Worm (Caenorhabditis elegans) whole organism, young adult: ENCODE measurements around the gene F41F3.3.

Source experiments
- B0035.1 ChIP-seq: sonication (generic microtip); optimal IDR thresholded peaks from 2 replicates; lab custom pipeline; 2016; ENCODE audit warnings: missing genetic modification characterization, mild to moderate bottlenecking, missing compliant biosample characterization, missing genotype, missing genetic modification reagents
- B0336.3 ChIP-seq: fragments of 200-800 bp; sonication (Bioruptor generic); IDR thresholded peaks from 2 replicates; pipeline ENCODE4 v1.3.6; 2022; ENCODE audit warnings: missing genetic modification characterization, missing compliant biosample characterization
- C06A6.2 ChIP-seq: fragments of 200-800 bp; sonication (Bioruptor generic); conservative IDR thresholded peaks from 2 replicates; pipeline ENCODE4 v1.3.6; 2022; ENCODE audit warnings: missing genetic modification characterization, missing compliant biosample characterization
- F23B12.7 ChIP-seq: sonication (generic microtip); optimal IDR thresholded peaks from 2 replicates; lab custom pipeline; 2017; ENCODE audit warnings: missing genetic modification characterization, mild to moderate bottlenecking, missing compliant biosample characterization, antibody characterized with exemption, moderate library complexity; ENCODE audit not compliant: insufficient read depth
- F55B11.4 ChIP-seq: sonication (generic microtip); optimal IDR thresholded peaks from 2 replicates; lab custom pipeline; 2016; ENCODE audit warnings: missing compliant biosample characterization, missing genetic modification characterization, borderline replicate concordance; ENCODE audit not compliant: insufficient read depth
- Y53G8AR.9 ChIP-seq: fragments of 200-800 bp; sonication (Bioruptor generic); conservative IDR thresholded peaks from 2 replicates; pipeline ENCODE4 v1.3.6; 2022; ENCODE audit warnings: missing genetic modification reagents, missing genetic modification characterization, missing compliant biosample characterization
- Y56A3A.18 ChIP-seq: fragments of 200-800 bp; sonication (Bioruptor generic); IDR thresholded peaks from 2 replicates; pipeline ENCODE4 v1.3.6; 2022; ENCODE audit warnings: missing genetic modification reagents, missing genetic modification characterization, missing compliant biosample characterization
- Y79H2A.3 ChIP-seq: fragments of 200-800 bp; sonication (Bioruptor generic); conservative IDR thresholded peaks from 2 replicates; pipeline ENCODE4 v1.3.6; 2022; ENCODE audit warnings: missing genetic modification reagents, missing genetic modification characterization, missing compliant biosample characterization
- ama-1 ChIP-seq, 3 experiments: fragments of 150-350 bp in 1 of 3; sonication (generic microtip) in 2 of 3; optimal IDR thresholded peaks; 2 replicates each; lab custom pipeline; 2014 to 2018; ENCODE audit warnings: missing biosample characterization in 2 of 3, missing genetic modification characterization in 2 of 3, missing genetic modification reagents in 2 of 3
- attf-3 ChIP-seq: fragments of 200-800 bp; sonication (Bioruptor generic); conservative IDR thresholded peaks from 2 replicates; pipeline ENCODE4 v1.3.6; 2022; ENCODE audit warnings: missing genetic modification reagents, missing genetic modification characterization, missing compliant biosample characterization
- attf-5 ChIP-seq: fragments of 200-800 bp; sonication (Bioruptor generic); optimal IDR thresholded peaks from 2 replicates; lab custom pipeline; 2018; ENCODE audit warnings: mild to moderate bottlenecking, missing genetic modification characterization, missing compliant biosample characterization
- attf-6 ChIP-seq: fragments of 200-800 bp; sonication (Bioruptor generic); IDR thresholded peaks from 2 replicates; pipeline ENCODE4 v1.3.6; 2022; ENCODE audit warnings: missing genetic modification reagents, missing genetic modification characterization, missing compliant biosample characterization
- ccch-3 ChIP-seq: fragments of 200-800 bp; sonication (Bioruptor generic); optimal IDR thresholded peaks from 2 replicates; lab custom pipeline; 2018; ENCODE audit warnings: mild to moderate bottlenecking, missing genetic modification characterization, missing compliant biosample characterization
- cebp-2 ChIP-seq: fragments of 200-800 bp; sonication (Bioruptor generic); IDR thresholded peaks from 2 replicates; pipeline ENCODE4 v1.3.6; 2022; ENCODE audit warnings: missing genetic modification characterization, missing compliant biosample characterization
- ceh-100 ChIP-seq: fragments of 200-800 bp; sonication (Bioruptor generic); IDR thresholded peaks from 2 replicates; pipeline ENCODE4 v1.3.6; 2022; ENCODE audit warnings: missing genetic modification reagents, missing genetic modification characterization, missing compliant biosample characterization
- egl-18 ChIP-seq: fragments of 200-800 bp; sonication (Bioruptor generic); IDR thresholded peaks from 2 replicates; pipeline ENCODE4 v1.3.6; 2022; ENCODE audit warnings: missing genetic modification reagents, missing genetic modification characterization, missing compliant biosample characterization
- egl-44 ChIP-seq: fragments of 200-800 bp; sonication (Bioruptor generic); IDR thresholded peaks from 2 replicates; pipeline ENCODE4 v1.3.6; 2022; ENCODE audit warnings: missing genetic modification reagents, missing genetic modification characterization, missing compliant biosample characterization
- egrh-3 ChIP-seq: fragments of 200-800 bp; sonication (Bioruptor generic); IDR thresholded peaks from 2 replicates; pipeline ENCODE4 v1.3.6; 2022; ENCODE audit warnings: missing genetic modification reagents, missing genetic modification characterization, missing compliant biosample characterization
- let-607 ChIP-seq, 2 experiments: fragments of 200-800 bp in 1 of 2; sonication (Bioruptor generic) in 1 of 2; sonication (generic microtip) in 1 of 2; optimal IDR thresholded peaks; 2 replicates each; lab custom pipeline; 2016 to 2018; ENCODE audit warnings: mild to moderate bottlenecking in 2 of 2, missing compliant biosample characterization in 2 of 2, missing genetic modification characterization in 2 of 2, moderate library complexity in 2 of 2, missing genotype in 1 of 2
- lin-35 ChIP-seq, 3 experiments: fragments of 150-350 bp in 2 of 3; sonication (generic microtip) in 1 of 3; optimal IDR thresholded peaks; 2 replicates each; lab custom pipeline; 2014 to 2018; ENCODE audit warnings: missing biosample characterization in 3 of 3, missing genetic modification characterization in 3 of 3, missing genetic modification reagents in 3 of 3
- lin-54 ChIP-seq: fragments of 200-800 bp; sonication (Bioruptor generic); optimal IDR thresholded peaks from 2 replicates; lab custom pipeline; 2018; ENCODE audit warnings: mild to moderate bottlenecking, missing genetic modification characterization, missing compliant biosample characterization
- madf-3 ChIP-seq: fragments of 200-800 bp; sonication (Bioruptor generic); IDR thresholded peaks from 2 replicates; pipeline ENCODE4 v1.3.6; 2022; ENCODE audit warnings: missing genetic modification reagents, missing genetic modification characterization, missing compliant biosample characterization
- madf-6 ChIP-seq: fragments of 200-800 bp; sonication (Bioruptor generic); IDR thresholded peaks from 2 replicates; pipeline ENCODE4 v1.3.6; 2022; ENCODE audit warnings: missing genetic modification reagents, missing genetic modification characterization, missing compliant biosample characterization
- madf-8 ChIP-seq: fragments of 200-800 bp; sonication (Bioruptor generic); conservative IDR thresholded peaks from 2 replicates; pipeline ENCODE4 v1.3.6; 2022; ENCODE audit warnings: missing genetic modification reagents, missing genetic modification characterization, missing compliant biosample characterization
- mcd-1 ChIP-seq: fragments of 200-800 bp; sonication (Bioruptor generic); IDR thresholded peaks from 2 replicates; pipeline ENCODE4 v1.3.6; 2022; ENCODE audit warnings: missing genetic modification reagents, missing genetic modification characterization, missing compliant biosample characterization
- mes-4 ChIP-seq: sonication (generic microtip); optimal IDR thresholded peaks from 2 replicates; lab custom pipeline; 2016; ENCODE audit warnings: missing genotype, missing genetic modification characterization, missing compliant biosample characterization
- nfya-2 ChIP-seq: fragments of 200-800 bp; sonication (Bioruptor generic); IDR thresholded peaks from 2 replicates; pipeline ENCODE4 v1.3.6; 2022; ENCODE audit warnings: missing genetic modification reagents, missing genetic modification characterization, missing compliant biosample characterization
- nfyb-1 ChIP-seq: fragments of 200-800 bp; sonication (Bioruptor generic); IDR thresholded peaks from 2 replicates; pipeline ENCODE4 v1.3.6; 2022; ENCODE audit warnings: missing genetic modification reagents, missing genetic modification characterization, missing compliant biosample characterization
- nhr-27 ChIP-seq: fragments of 200-800 bp; sonication (Bioruptor generic); optimal IDR thresholded peaks from 2 replicates; lab custom pipeline; 2018; ENCODE audit warnings: mild to moderate bottlenecking, missing genetic modification characterization, moderate library complexity, missing compliant biosample characterization
- nhr-80 ChIP-seq: sonication (generic microtip); optimal IDR thresholded peaks from 2 replicates; lab custom pipeline; 2016; ENCODE audit warnings: missing genetic modification characterization, missing compliant biosample characterization
- pbrm-1 ChIP-seq: fragments of 200-800 bp; sonication (Bioruptor generic); IDR thresholded peaks from 2 replicates; pipeline ENCODE4 v1.3.6; 2022; ENCODE audit warnings: missing genetic modification reagents, missing genetic modification characterization, missing compliant biosample characterization
- rcor-1 ChIP-seq: fragments of 200-800 bp; sonication (Bioruptor generic); IDR thresholded peaks from 2 replicates; pipeline ENCODE4 v1.3.6; 2022; ENCODE audit warnings: missing genetic modification reagents, missing genetic modification characterization, missing compliant biosample characterization
- rpc-1 ChIP-seq, 2 experiments: fragments of 150-350 bp in 1 of 2; sonication (generic microtip) in 1 of 2; optimal IDR thresholded peaks; 2 replicates each; lab custom pipeline; 2014 to 2018; ENCODE audit warnings: missing biosample characterization in 1 of 2, missing genetic modification characterization in 1 of 2, missing genetic modification reagents in 1 of 2, missing genotype in 1 of 2
- sptf-2 ChIP-seq: fragments of 200-800 bp; sonication (Bioruptor generic); optimal IDR thresholded peaks from 2 replicates; lab custom pipeline; 2018; ENCODE audit warnings: mild to moderate bottlenecking, missing genetic modification characterization, missing compliant biosample characterization
- tbp1 ChIP-seq: fragments of 200-800 bp; sonication (Bioruptor generic); optimal IDR thresholded peaks from 2 replicates; lab custom pipeline; 2018; ENCODE audit warnings: mild to moderate bottlenecking, missing genetic modification characterization, missing compliant biosample characterization
- zfh-2 ChIP-seq: fragments of 200-800 bp; sonication (Bioruptor generic); conservative IDR thresholded peaks from 2 replicates; pipeline ENCODE4 v1.3.6; 2022; ENCODE audit warnings: missing genetic modification reagents, missing genetic modification characterization, missing compliant biosample characterization
- zim-3 ChIP-seq: sonication (generic microtip); optimal IDR thresholded peaks from 2 replicates; lab custom pipeline; 2017; ENCODE audit warnings: mild to moderate bottlenecking, missing genetic modification characterization, moderate library complexity, missing compliant biosample characterization
- ztf-25 ChIP-seq: fragments of 200-800 bp; sonication (Bioruptor generic); IDR thresholded peaks from 2 replicates; pipeline ENCODE4 v1.3.6; 2022; ENCODE audit warnings: missing genetic modification reagents, missing genetic modification characterization, missing compliant biosample characterization
- ztf-3 ChIP-seq: fragments of 200-800 bp; sonication (Bioruptor generic); optimal IDR thresholded peaks from 2 replicates; lab custom pipeline; 2018; ENCODE audit warnings: mild to moderate bottlenecking, missing genetic modification characterization, missing compliant biosample characterization

The F41F3.3 gene

DNA sequence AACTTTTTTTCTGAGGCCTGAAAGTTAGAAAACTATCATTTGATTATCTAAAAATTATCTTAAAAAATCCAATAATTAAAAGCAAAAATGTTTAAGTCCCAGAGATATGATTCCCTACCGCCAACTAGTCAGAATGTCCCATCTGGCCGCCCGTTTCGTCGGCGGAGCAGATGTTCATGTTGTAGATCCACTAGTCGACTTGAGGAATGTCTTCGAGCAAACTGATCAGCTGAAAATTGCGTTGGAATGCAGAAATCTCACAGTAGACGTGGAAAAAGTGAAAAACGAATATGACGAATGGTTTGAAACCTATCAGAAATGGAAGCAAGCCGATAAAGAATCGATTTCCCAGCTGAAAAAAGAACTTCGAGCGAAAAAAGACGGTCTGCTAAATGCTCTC lies 41.2 kb upstream of the F41F3.3 start, which contains the start of gene K03B4.1 (continued):
- peak; percentile 56 for TF ChIP-seq zim-3 (tag; lab: Kevin White, UChicago)

DNA sequence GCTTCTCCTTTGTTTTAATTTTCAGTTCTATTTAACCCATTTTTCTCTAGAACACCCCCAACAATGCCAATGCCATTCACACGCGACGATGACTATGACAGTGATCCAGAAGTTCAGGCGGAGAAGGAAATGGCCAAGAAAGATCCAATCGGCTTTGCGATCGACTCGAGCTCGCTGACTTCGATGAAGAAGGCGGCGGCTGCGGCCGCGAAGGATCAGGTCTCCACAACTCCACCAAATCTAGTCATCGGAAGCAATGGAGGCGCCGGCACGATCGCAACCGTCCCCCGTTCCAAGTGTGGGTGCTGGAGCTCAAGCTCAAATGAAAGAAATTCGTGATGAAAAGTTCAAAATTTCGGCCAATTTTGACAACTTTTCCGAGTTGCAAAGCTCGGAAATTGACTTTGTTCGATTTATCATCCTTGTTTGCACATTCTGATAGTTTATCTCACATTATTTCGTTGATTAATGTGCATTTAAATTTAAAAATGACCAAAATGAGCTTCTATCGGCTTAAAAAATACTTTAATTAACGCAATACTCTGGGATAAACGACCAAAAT lies 40.0 kb upstream of the F41F3.3 start, which contains the start of gene K03B4.2:
Gene K03B4.2, plus strand, starts transcription at position 51 of the 562 bp plus-strand sequence.
- 0 out of 2 replicates have a peak, but pooled peaks have one; percentile 12 for TF ChIP-seq madf-8 (GFP tag; lab: Robert Waterston, UW)
- TF ChIP-seq Y53G8AR.9 (GFP tag; lab: Robert Waterston, UW) = peak; percentile 69; the same call in 1 of the 2 replicates
- 0 out of 2 replicates have a peak, but pooled peaks have one; percentile 19 for TF ChIP-seq egl-18 (GFP tag; lab: Robert Waterston, UW)
- 0 out of 2 replicates have a peak, but pooled peaks have one; percentile 45 for TF ChIP-seq cebp-2 (GFP tag; lab: Robert Waterston, UW)
- 0 out of 2 replicates have a peak, but pooled peaks have one; percentile 14 for TF ChIP-seq pbrm-1
- no peak for TF ChIP-seq ztf-3 (GFP tag; lab: Kevin White, UChicago)
- TF ChIP-seq madf-6 (GFP tag; lab: Robert Waterston, UW) = peak; percentile 34
- peak; percentile 11 for TF ChIP-seq zim-3 (tag; lab: Kevin White, UChicago)
- peak; percentile 59 for TF ChIP-seq ama-1 (optimal IDR thresholded peaks at IDR 0.05; lab: Kevin White, UChicago)
- no peak for TF ChIP-seq ama-1 (GFP tag; optimal IDR thresholded peaks at IDR 0.05; lab: Kevin White, UChicago)
- TF ChIP-seq madf-3 (GFP tag; lab: Robert Waterston, UW) = peak; percentile 38; the same call in 1 of the 2 replicates
- 0 out of 2 replicates have a peak, but pooled peaks have one; percentile 26 for TF ChIP-seq egrh-3
- no peak for TF ChIP-seq B0035.1 (tag; lab: Kevin White, UChicago)
- no peak for TF ChIP-seq nfya-2
- TF ChIP-seq lin-35 (GFP tag; optimal IDR thresholded peaks at IDR 0.05; lab: Kevin White, UChicago) = peak in 1 of 3 experiments; percentile 15
- no peak for TF ChIP-seq ccch-3 (GFP tag; lab: Kevin White, UChicago)
- TF ChIP-seq mcd-1 (GFP tag; lab: Robert Waterston, UW) = peak; percentile 43; the same call in 1 of the 2 replicates
- peak; percentile 67; the same call in 1 of the 2 replicates for TF ChIP-seq Y79H2A.3
- TF ChIP-seq zfh-2 (GFP tag; lab: Robert Waterston, UW) = peak; percentile 64
- TF ChIP-seq F55B11.4 = no peak
- 0 out of 2 replicates have a peak, but pooled peaks have one; percentile 32 for TF ChIP-seq nfyb-1 (GFP tag; lab: Robert Waterston, UW)
- TF ChIP-seq Y56A3A.18 (GFP tag; lab: Robert Waterston, UW) = 0 out of 2 replicates have a peak, but pooled peaks have one; percentile 7

DNA sequence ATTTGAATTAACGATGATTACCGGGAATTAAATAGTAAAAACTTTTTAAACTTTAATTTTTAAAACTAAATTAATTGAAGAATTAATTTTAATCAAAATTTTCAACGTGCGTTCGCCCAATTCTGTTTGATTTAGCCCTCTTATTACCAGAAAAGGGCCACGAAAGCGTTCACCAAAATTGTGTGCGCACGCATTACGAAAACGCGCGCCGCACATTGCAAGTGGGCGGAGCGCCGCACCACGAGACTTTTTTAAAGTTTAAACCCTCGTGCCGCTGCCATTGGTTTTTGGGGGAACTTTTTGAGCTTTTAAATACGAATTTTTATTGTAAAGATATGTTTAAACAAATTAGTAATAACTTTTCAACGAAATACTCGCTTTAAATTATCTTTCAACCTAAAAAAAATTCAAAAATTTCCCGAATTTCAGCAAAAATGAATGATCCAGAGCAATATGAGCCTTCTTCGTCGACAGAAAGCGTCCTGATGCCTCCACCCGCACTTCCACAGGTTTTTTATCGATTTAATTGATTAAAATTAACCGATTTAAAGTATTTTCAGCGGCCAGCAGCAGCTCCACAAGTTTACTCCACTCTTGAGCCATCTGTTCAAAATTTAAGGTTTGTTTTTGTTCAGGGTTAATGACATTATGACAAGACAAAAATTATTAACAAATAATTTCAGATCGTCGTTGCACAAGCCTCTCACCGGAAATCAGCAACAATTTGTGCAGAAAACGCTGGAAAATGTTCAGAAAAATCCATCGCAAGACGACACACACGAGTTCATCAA lies 38.8 kb upstream of the F41F3.3 start, which contains the start of gene taf-10:
Gene taf-10, plus strand, starts transcription at position 424 of the 791 bp plus-strand sequence.
- no peak for TF ChIP-seq lin-35 (GFP tag; optimal IDR thresholded peaks at IDR 0.05; lab: Kevin White, UChicago)
- TF ChIP-seq egl-44 (GFP tag; lab: Robert Waterston, UW) = 0 out of 2 replicates have a peak, but pooled peaks have one; percentile 50
- TF ChIP-seq pbrm-1 = peak; percentile 49; the same call in 1 of the 2 replicates
- peak; percentile 29 for TF ChIP-seq nhr-80
- TF ChIP-seq nfya-2 = no peak
- peak; percentile 9 for TF ChIP-seq tbp1 (GFP tag; lab: Kevin White, UChicago)
- TF ChIP-seq let-607 (tag; optimal IDR thresholded peaks at IDR 0.05; lab: Kevin White, UChicago) = no peak
- TF ChIP-seq nhr-27 (tag; lab: Kevin White, UChicago) = no peak
- TF ChIP-seq attf-6 (GFP tag; lab: Robert Waterston, UW) = no peak
- peak; percentile 47 for TF ChIP-seq lin-54 (GFP tag; lab: Kevin White, UChicago)
- no peak for TF ChIP-seq sptf-2 (GFP tag; lab: Kevin White, UChicago)
- TF ChIP-seq mes-4 (tag; lab: Kevin White, UChicago) = no peak
- TF ChIP-seq F23B12.7 = peak; percentile 7
- TF ChIP-seq C06A6.2 (GFP tag; lab: Robert Waterston, UW) = peak; percentile 52; the same call in 1 of the 2 replicates
- no peak for TF ChIP-seq B0035.1 (tag; lab: Kevin White, UChicago)
- peak; percentile 15; the same call in 1 of the 2 replicates for TF ChIP-seq ceh-100 (GFP tag; lab: Robert Waterston, UW)
- TF ChIP-seq rcor-1 (GFP tag; lab: Robert Waterston, UW) = no peak
- TF ChIP-seq madf-6 (GFP tag; lab: Robert Waterston, UW) = peak; percentile 17; the same call in 1 of the 2 replicates
- TF ChIP-seq B0336.3 (GFP tag; lab: Robert Waterston, UW) = no peak
- TF ChIP-seq nfyb-1 (GFP tag; lab: Robert Waterston, UW) = 0 out of 2 replicates have a peak, but pooled peaks have one; percentile 51
- TF ChIP-seq rpc-1 (optimal IDR thresholded peaks at IDR 0.05; lab: Kevin White, UChicago) = peak; percentile 8
- TF ChIP-seq rpc-1 (tag; optimal IDR thresholded peaks at IDR 0.05; lab: Kevin White, UChicago) = no peak
- peak; percentile 49 for TF ChIP-seq attf-5
- TF ChIP-seq madf-8 (GFP tag; lab: Robert Waterston, UW) = peak; percentile 18; the same call in 1 of the 2 replicates
- no peak for TF ChIP-seq ztf-25 (GFP tag; lab: Robert Waterston, UW)
- 0 out of 2 replicates have a peak, but pooled peaks have one; percentile 25 for TF ChIP-seq attf-3
